Worm (Caenorhabditis elegans) whole organism, L2 larva: Measurements from ENCODE around the gene ani-3.
A peak's percentile ranks its signal among the peaks of the same experiment; 100 is the strongest.

Experiments used
- C34F6.9 ChIP-seq: fragments of 150-350 bp; optimal IDR thresholded peaks from 2 replicates; lab custom pipeline; 2014; ENCODE audit warnings: missing biosample characterization, missing genetic modification characterization
- F13H6.1 ChIP-seq: sonication (generic microtip); optimal IDR thresholded peaks from 2 replicates; lab custom pipeline; 2016; ENCODE audit warnings: missing genetic modification characterization, missing compliant biosample characterization
- Y55F3AM.14 ChIP-seq: fragments of 200-800 bp; sonication (Bioruptor generic); optimal IDR thresholded peaks from 2 replicates; lab custom pipeline; 2018; ENCODE audit warnings: mild to moderate bottlenecking, missing genetic modification characterization, missing compliant biosample characterization
- alr-1 ChIP-seq: fragments of 150-350 bp; optimal IDR thresholded peaks from 2 replicates; lab custom pipeline; 2014; ENCODE audit warnings: missing biosample characterization, missing genetic modification characterization
- ama-1 ChIP-seq: fragments of 150-350 bp; optimal IDR thresholded peaks from 2 replicates; lab custom pipeline; 2018; ENCODE audit warnings: inconsistent platforms
- blmp-1 ChIP-seq: sonication (generic microtip); optimal IDR thresholded peaks from 2 replicates; lab custom pipeline; 2017; ENCODE audit warnings: missing genetic modification characterization, mild to moderate bottlenecking, missing compliant biosample characterization, antibody characterized with exemption, moderate library complexity; ENCODE audit not compliant: insufficient read depth
- ceh-16 ChIP-seq: fragments of 150-350 bp; optimal IDR thresholded peaks from 2 replicates; lab custom pipeline; 2014; ENCODE audit warnings: missing biosample characterization, missing genetic modification characterization
- ceh-82 ChIP-seq: fragments of 150-350 bp; optimal IDR thresholded peaks from 2 replicates; lab custom pipeline; 2014; ENCODE audit warnings: missing biosample characterization, missing genetic modification characterization
- dmd-4 ChIP-seq: sonication (generic microtip); optimal IDR thresholded peaks from 2 replicates; lab custom pipeline; 2017; ENCODE audit warnings: missing biosample characterization, missing genetic modification characterization
- egl-27 ChIP-seq: sonication (generic microtip); optimal IDR thresholded peaks from 3 replicates; lab custom pipeline; 2017; ENCODE audit warnings: missing biosample characterization, missing genetic modification reagents, missing genetic modification characterization
- elt-1 ChIP-seq: fragments of 150-350 bp; optimal IDR thresholded peaks from 2 replicates; lab custom pipeline; 2014; ENCODE audit warnings: missing biosample characterization, missing genetic modification characterization
- elt-3 ChIP-seq: sonication (generic microtip); optimal IDR thresholded peaks from 2 replicates; lab custom pipeline; 2017; ENCODE audit warnings: missing biosample characterization, missing genetic modification characterization
- gmeb-1 ChIP-seq: fragments of 150-350 bp; optimal IDR thresholded peaks from 2 replicates; lab custom pipeline; 2014; ENCODE audit warnings: missing biosample characterization, missing genetic modification characterization
- lin-11 ChIP-seq: fragments of 150-350 bp; sonication (generic microtip); optimal IDR thresholded peaks from 2 replicates; lab custom pipeline; 2014; ENCODE audit warnings: missing biosample characterization, missing genetic modification characterization, inconsistent platforms, mixed read lengths
- lin-13 ChIP-seq: fragments of 150-350 bp; optimal IDR thresholded peaks from 2 replicates; lab custom pipeline; 2014; ENCODE audit warnings: missing biosample characterization, missing genetic modification reagents, missing genetic modification characterization
- lsy-2 ChIP-seq, 2 experiments: fragments of 150-350 bp in 1 of 2; sonication (generic microtip) in 1 of 2; optimal IDR thresholded peaks; 2 replicates each; lab custom pipeline; 2014 to 2017; ENCODE audit warnings: missing biosample characterization in 2 of 2, missing genetic modification characterization in 2 of 2
- mab-5 ChIP-seq: fragments of 150-350 bp; optimal IDR thresholded peaks from 2 replicates; lab custom pipeline; 2014; ENCODE audit warnings: missing biosample characterization, missing genetic modification characterization
- mbf-1 ChIP-seq: sonication (generic microtip); optimal IDR thresholded peaks from 2 replicates; lab custom pipeline; 2017; ENCODE audit warnings: missing biosample characterization, missing genetic modification characterization
- nhr-10 ChIP-seq: sonication (generic microtip); optimal IDR thresholded peaks from 2 replicates; lab custom pipeline; 2017; ENCODE audit warnings: missing biosample characterization, missing genetic modification characterization
- nhr-11 ChIP-seq: fragments of 150-350 bp; optimal IDR thresholded peaks from 2 replicates; lab custom pipeline; 2014; ENCODE audit warnings: missing biosample characterization, missing genetic modification characterization
- nhr-12 ChIP-seq: fragments of 150-350 bp; optimal IDR thresholded peaks from 2 replicates; lab custom pipeline; 2014; ENCODE audit warnings: missing biosample characterization, missing genetic modification characterization
- nhr-21 ChIP-seq: fragments of 150-350 bp; optimal IDR thresholded peaks from 2 replicates; lab custom pipeline; 2014; ENCODE audit warnings: missing biosample characterization, missing genetic modification characterization
- nhr-23 ChIP-seq: fragments of 150-350 bp; optimal IDR thresholded peaks from 2 replicates; lab custom pipeline; 2014; ENCODE audit warnings: missing biosample characterization, missing genetic modification reagents, missing genetic modification characterization
- nhr-25 ChIP-seq: fragments of 150-350 bp; sonication (generic microtip); optimal IDR thresholded peaks from 3 replicates; lab custom pipeline; 2014; ENCODE audit warnings: missing biosample characterization, missing genetic modification characterization
- nhr-6 ChIP-seq: fragments of 150-350 bp; optimal IDR thresholded peaks from 2 replicates; lab custom pipeline; 2014; ENCODE audit warnings: missing biosample characterization, missing genetic modification characterization
- nhr-77 ChIP-seq: fragments of 150-350 bp; optimal IDR thresholded peaks from 2 replicates; lab custom pipeline; 2014; ENCODE audit warnings: missing biosample characterization, missing genetic modification characterization
- sem-4 ChIP-seq: fragments of 150-350 bp; optimal IDR thresholded peaks from 2 replicates; lab custom pipeline; 2014; ENCODE audit warnings: missing biosample characterization, missing genetic modification reagents, missing genetic modification characterization
- skn-1 ChIP-seq: sonication (generic microtip); optimal IDR thresholded peaks from 2 replicates; lab custom pipeline; 2017; ENCODE audit warnings: missing biosample characterization, missing genetic modification characterization
- sma-3 ChIP-seq: sonication (generic microtip); optimal IDR thresholded peaks from 2 replicates; lab custom pipeline; 2016; ENCODE audit warnings: missing genetic modification reagents, missing genetic modification characterization, missing compliant biosample characterization
- sma-9 ChIP-seq, 2 experiments: fragments of 150-350 bp in 1 of 2; sonication (generic microtip) in 1 of 2; optimal IDR thresholded peaks; 2 replicates each; lab custom pipeline; 2014 to 2016; ENCODE audit warnings: missing genetic modification characterization in 2 of 2, mild to moderate bottlenecking in 1 of 2, missing biosample characterization in 1 of 2, missing compliant biosample characterization in 1 of 2, missing genetic modification reagents in 1 of 2, moderate library complexity in 1 of 2
- snpc-4 ChIP-seq: fragments of 150-350 bp; optimal IDR thresholded peaks from 2 replicates; lab custom pipeline; 2014; ENCODE audit warnings: missing biosample characterization, missing genetic modification characterization
- unc-39 ChIP-seq: fragments of 150-350 bp; optimal IDR thresholded peaks from 2 replicates; lab custom pipeline; 2014; ENCODE audit warnings: missing biosample characterization, missing genetic modification characterization
- unc-55 ChIP-seq: fragments of 150-350 bp; sonication (generic microtip); optimal IDR thresholded peaks from 3 replicates; lab custom pipeline; 2014; ENCODE audit warnings: missing biosample characterization, missing genetic modification reagents, missing genetic modification characterization
- unc-62 ChIP-seq: fragments of 150-350 bp; optimal IDR thresholded peaks from 2 replicates; lab custom pipeline; 2014; ENCODE audit warnings: missing biosample characterization, missing genetic modification reagents, missing genetic modification characterization
- ztf-1 ChIP-seq: fragments of 200-800 bp; sonication (Bioruptor generic); conservative IDR thresholded peaks from 2 replicates; pipeline ENCODE4 v1.3.6; 2022; ENCODE audit warnings: missing genetic modification characterization, missing compliant biosample characterization
- ztf-11 ChIP-seq: sonication (generic microtip); optimal IDR thresholded peaks from 2 replicates; lab custom pipeline; 2017; ENCODE audit warnings: missing biosample characterization, missing genetic modification characterization
- ztf-4 ChIP-seq: fragments of 150-350 bp; optimal IDR thresholded peaks from 2 replicates; lab custom pipeline; 2014; ENCODE audit warnings: missing biosample characterization, missing genetic modification characterization

ani-3 gene

ce11 chrV:19717933-19718332 lies 20.4 kb downstream of the ani-3 start:
- TF ChIP-seq lin-13 (GFP tag; lab: Kevin White, UChicago): no peak
- no peak for TF ChIP-seq ceh-16
- no peak for TF ChIP-seq sma-3 (GFP tag; lab: Kevin White, UChicago)
- TF ChIP-seq nhr-21 (tag; lab: Kevin White, UChicago): no peak
- TF ChIP-seq sma-9 (GFP tag; optimal IDR thresholded peaks at IDR 0.05; lab: Kevin White, UChicago): no peak
- TF ChIP-seq sma-9 (tag; optimal IDR thresholded peaks at IDR 0.05; lab: Kevin White, UChicago): no peak

- no peak for TF ChIP-seq egl-27 (tag; lab: Kevin White, UChicago)
- TF ChIP-seq alr-1 (tag; lab: Kevin White, UChicago): no peak
- TF ChIP-seq elt-3 (tag; lab: Kevin White, UChicago): no peak
These were observed 21.1 kb downstream of the ani-3 start for ce11 chrV:19718660-19719059.

- no peak for TF ChIP-seq unc-39 (tag; lab: Kevin White, UChicago)
- no peak for TF ChIP-seq egl-27 (tag; lab: Kevin White, UChicago)
- TF ChIP-seq sem-4: no peak
- TF ChIP-seq skn-1 (tag; lab: Kevin White, UChicago): no peak
- TF ChIP-seq lin-13 (GFP tag; lab: Kevin White, UChicago): no peak
- no peak for TF ChIP-seq nhr-11
- no peak for TF ChIP-seq nhr-77 (tag; lab: Kevin White, UChicago)
- TF ChIP-seq Y55F3AM.14: no peak
- TF ChIP-seq nhr-10 (tag; lab: Kevin White, UChicago): no peak
These were observed 21.7 kb downstream of the ani-3 start, which contains the start of gene Y116F11A.6 for ce11 chrV:19719253-19719652. Gene Y116F11A.6, plus strand, starts transcription at chrV:19719553.

ce11 chrV:19722881-19723280 lies 25.3 kb downstream of the ani-3 start:
- TF ChIP-seq ztf-1 (GFP tag; lab: Robert Waterston, UW) (no peak), gmeb-1 (tag; lab: Kevin White, UChicago) (peak; percentile 7), lin-13 (GFP tag; lab: Kevin White, UChicago) (peak; percentile 25), dmd-4 (tag; lab: Kevin White, UChicago) (no peak), lin-11 (tag; lab: Kevin White, UChicago) (peak; percentile 7)

ce11 chrV:19724589-19724988 lies 27.1 kb downstream of the ani-3 start:
- TF ChIP-seq ztf-11 (tag; lab: Kevin White, UChicago) (peak; percentile 5), mab-5 (tag; lab: Kevin White, UChicago) (no peak), unc-55 (GFP tag; lab: Kevin White, UChicago) (peak; percentile 9)

- TF ChIP-seq lin-13 (GFP tag; lab: Kevin White, UChicago) (peak; percentile 54), lsy-2 (tag; optimal IDR thresholded peaks at IDR 0.05; lab: Kevin White, UChicago) (no peak)
These were observed 30.5 kb downstream of the ani-3 start for ce11 chrV:19727990-19728389.

ce11 chrV:19728731-19729130 lies 31.2 kb downstream of the ani-3 start, which contains the start of gene Y116F11A.3:
Gene Y116F11A.3, plus strand, starts transcription at chrV:19729031.
- TF ChIP-seq nhr-25 (no peak), F13H6.1 (tag; lab: Kevin White, UChicago) (no peak), ceh-82 (tag; lab: Kevin White, UChicago) (no peak), elt-1 (tag; lab: Kevin White, UChicago) (no peak), ztf-4 (tag; lab: Kevin White, UChicago) (no peak), mbf-1 (tag; lab: Kevin White, UChicago) (no peak), ama-1 (lab: Kevin White, UChicago) (no peak), C34F6.9 (tag; lab: Kevin White, UChicago) (no peak), sma-9 (GFP tag; optimal IDR thresholded peaks at IDR 0.05; lab: Kevin White, UChicago) (no peak), sma-9 (tag; optimal IDR thresholded peaks at IDR 0.05; lab: Kevin White, UChicago) (no peak), unc-62 (GFP tag; lab: Kevin White, UChicago) (no peak), unc-55 (GFP tag; lab: Kevin White, UChicago) (no peak), nhr-23 (tag; lab: Kevin White, UChicago) (no peak), lin-11 (tag; lab: Kevin White, UChicago) (no peak), blmp-1 (no peak), lsy-2 (tag; optimal IDR thresholded peaks at IDR 0.05; lab: Kevin White, UChicago) (no peak), nhr-12 (tag; lab: Kevin White, UChicago) (no peak), nhr-6 (tag; lab: Kevin White, UChicago) (no peak), snpc-4 (tag; lab: Kevin White, UChicago) (no peak), skn-1 (tag; lab: Kevin White, UChicago) (no peak)
